Fruit fly (Drosophila melanogaster) whole organism, embryonic: ENCODE results near the gene CG42449.
A peak's percentile ranks its signal among the peaks of the same experiment; 100 is the strongest.

Experiments used
- ATbp ChIP-seq: fragments of 200-800 bp; sonication (Bioruptor generic); optimal IDR thresholded peaks from 2 replicates; lab custom pipeline; 2017; ENCODE audit warnings: missing biosample characterization, mild to moderate bottlenecking, missing genetic modification characterization, missing genetic modification reagents
- CG10267 ChIP-seq: fragments of 200-800 bp; sonication (Bioruptor generic); optimal IDR thresholded peaks from 2 replicates; lab custom pipeline; 2018; ENCODE audit warnings: missing biosample characterization, mild to moderate bottlenecking, missing genetic modification characterization, moderate library complexity
- CG10366 ChIP-seq: fragments of 200-800 bp; sonication (Bioruptor generic); IDR thresholded peaks from 2 replicates; pipeline ENCODE4 v1.3.6; 2022; ENCODE audit warnings: missing biosample characterization, missing genetic modification characterization
- CG13424 ChIP-seq: fragments of 200-800 bp; sonication (Bioruptor generic); optimal IDR thresholded peaks from 2 replicates; lab custom pipeline; 2019; ENCODE audit warnings: missing biosample characterization, mild to moderate bottlenecking, missing genetic modification characterization, moderate library complexity
- CG13894 ChIP-seq: fragments of 200-800 bp; sonication (Bioruptor generic); optimal IDR thresholded peaks from 3 replicates; lab custom pipeline; 2018; ENCODE audit warnings: missing biosample characterization, mild to moderate bottlenecking, missing genetic modification characterization, moderate library complexity
- CG15479 ChIP-seq: fragments of 200-800 bp; sonication (Bioruptor generic); optimal IDR thresholded peaks from 3 replicates; lab custom pipeline; 2019; ENCODE audit warnings: missing biosample characterization, mild to moderate bottlenecking, missing genetic modification characterization, moderate library complexity
- CG17359 ChIP-seq: fragments of 200-800 bp; sonication (Bioruptor generic); optimal IDR thresholded peaks from 3 replicates; lab custom pipeline; 2018; ENCODE audit warnings: missing biosample characterization, mild to moderate bottlenecking, missing genetic modification characterization, moderate library complexity
- CG17568 ChIP-seq: fragments of 200-800 bp; sonication (Bioruptor generic); optimal IDR thresholded peaks from 2 replicates; lab custom pipeline; 2018; ENCODE audit warnings: missing biosample characterization, mild to moderate bottlenecking, missing genetic modification characterization, moderate library complexity
- CG17912 ChIP-seq: fragments of 200-800 bp; sonication (Bioruptor generic); optimal IDR thresholded peaks from 2 replicates; lab custom pipeline; 2018; ENCODE audit warnings: missing biosample characterization, mild to moderate bottlenecking, missing genetic modification characterization
- CG1832 ChIP-seq: fragments of 200-800 bp; sonication (Bioruptor generic); optimal IDR thresholded peaks from 2 replicates; lab custom pipeline; 2017; ENCODE audit warnings: missing biosample characterization, mild to moderate bottlenecking, missing genetic modification characterization, inconsistent platforms
- CG2875 ChIP-seq: fragments of 200-800 bp; sonication (Bioruptor generic); optimal IDR thresholded peaks from 2 replicates; lab custom pipeline; 2017; ENCODE audit warnings: missing biosample characterization, mild to moderate bottlenecking, missing genetic modification characterization, missing genetic modification reagents
- CG32767 ChIP-seq: fragments of 200-800 bp; sonication (Bioruptor generic); IDR thresholded peaks from 2 replicates; pipeline ENCODE4 v1.3.6; 2022; ENCODE audit warnings: missing biosample characterization, missing genetic modification characterization
- CG6654 ChIP-seq: fragments of 200-800 bp; sonication (Bioruptor generic); optimal IDR thresholded peaks from 2 replicates; lab custom pipeline; 2017; ENCODE audit warnings: missing biosample characterization, mild to moderate bottlenecking, missing genetic modification characterization
- CG9437 ChIP-seq: fragments of 200-800 bp; sonication (Bioruptor generic); optimal IDR thresholded peaks from 2 replicates; lab custom pipeline; 2018; ENCODE audit warnings: missing biosample characterization, mild to moderate bottlenecking, missing genetic modification characterization
- CG9609 ChIP-seq: fragments of 200-800 bp; sonication (Bioruptor generic); optimal IDR thresholded peaks from 3 replicates; lab custom pipeline; 2016; ENCODE audit warnings: missing biosample characterization, missing genetic modification characterization
- CTCF ChIP-seq: fragments of 200-800 bp; sonication (Bioruptor generic); optimal IDR thresholded peaks from 2 replicates; lab custom pipeline; 2017; ENCODE audit warnings: missing biosample characterization, mild to moderate bottlenecking, missing genetic modification characterization, moderate library complexity
- D19A ChIP-seq: fragments of 200-800 bp; optimal IDR thresholded peaks from 3 replicates; lab custom pipeline; 2019; ENCODE audit warnings: missing biosample characterization, mild to moderate bottlenecking, missing genetic modification characterization, moderate library complexity
- Dll ChIP-seq: fragments of 200-800 bp; sonication (Bioruptor generic); IDR thresholded peaks from 4 replicates; pipeline ENCODE4 v1.3.6; 2022; ENCODE audit warnings: missing biosample characterization, missing genetic modification characterization; ENCODE audit not compliant: partially characterized antibody
- Ets97D ChIP-seq: fragments of 200-800 bp; sonication (Bioruptor generic); optimal IDR thresholded peaks from 3 replicates; lab custom pipeline; 2016; ENCODE audit warnings: missing biosample characterization, missing genetic modification characterization
- Gsc ChIP-seq: fragments of 200-800 bp; sonication (Bioruptor generic); IDR thresholded peaks from 2 replicates; pipeline ENCODE4 v1.3.6; 2022; ENCODE audit warnings: missing biosample characterization, missing genetic modification characterization
- Hr39 ChIP-seq: fragments of >200 bp; optimal IDR thresholded peaks from 2 replicates; lab custom pipeline; 2017
- Hr51 ChIP-seq, 2 experiments: fragments of 200-800 bp; sonication (Bioruptor generic); optimal IDR thresholded peaks; 2 replicates in 1 of 2; 3 replicates in 1 of 2; lab custom pipeline; 2016 to 2018; ENCODE audit warnings: missing biosample characterization in 2 of 2, missing genetic modification characterization in 2 of 2, mild to moderate bottlenecking in 1 of 2, moderate library complexity in 1 of 2
- Med ChIP-seq: fragments of 200-800 bp; sonication (Bioruptor generic); peaks from one replicate; lab custom pipeline; 2016; ENCODE audit warnings: missing biosample characterization, missing genetic modification characterization, mild to moderate bottlenecking, inconsistent platforms, moderate library complexity
- Oli ChIP-seq: fragments of 200-800 bp; sonication (Bioruptor generic); optimal IDR thresholded peaks from 2 replicates; lab custom pipeline; 2018; ENCODE audit warnings: missing biosample characterization, mild to moderate bottlenecking, missing genetic modification characterization, moderate library complexity
- Ptx1 ChIP-seq: fragments of 200-800 bp; sonication (Bioruptor generic); IDR thresholded peaks from 2 replicates; pipeline ENCODE4 v1.3.6; 2022; ENCODE audit warnings: missing biosample characterization, missing genetic modification characterization
- Stat92E ChIP-seq, 3 experiments: fragments of >200 bp in 2 of 3; fragments of 200-800 bp in 1 of 3; sonication (Bioruptor generic) in 1 of 3; optimal IDR thresholded peaks; 2 replicates each; lab custom pipeline; 2017 to 2019; ENCODE audit warnings: missing biosample characterization in 3 of 3, missing genetic modification characterization in 3 of 3, mild to moderate bottlenecking in 1 of 3, moderate library complexity in 1 of 3
- Trl ChIP-seq, 3 experiments: fragments of >200 bp in 2 of 3; fragments of 200-800 bp in 1 of 3; sonication (Bioruptor generic) in 1 of 3; optimal IDR thresholded peaks; 2 replicates in 1 of 3; 3 replicates in 2 of 3; lab custom pipeline; 2016 to 2017; ENCODE audit warnings: missing biosample characterization in 1 of 3, missing genetic modification characterization in 1 of 3
- abd-A ChIP-seq: fragments of 200-800 bp; sonication (Bioruptor generic); optimal IDR thresholded peaks from 3 replicates; lab custom pipeline; 2019; ENCODE audit warnings: missing biosample characterization, mild to moderate bottlenecking, missing genetic modification characterization, moderate library complexity
- chn ChIP-seq: fragments of 200-800 bp; sonication (Bioruptor generic); optimal IDR thresholded peaks from 2 replicates; lab custom pipeline; 2016; ENCODE audit warnings: missing biosample characterization, missing genetic modification characterization
- crol ChIP-seq: fragments of 200-800 bp; sonication (Bioruptor generic); IDR thresholded peaks from 2 replicates; pipeline ENCODE4 v1.3.6; 2022; ENCODE audit warnings: missing biosample characterization, missing genetic modification characterization
- ewg ChIP-seq: fragments of 200-800 bp; sonication (Bioruptor generic); optimal IDR thresholded peaks from 3 replicates; lab custom pipeline; 2017; ENCODE audit warnings: mild to moderate bottlenecking, missing biosample characterization, missing genetic modification reagents, missing genetic modification characterization
- kay ChIP-seq: fragments of 200-800 bp; sonication (Bioruptor generic); optimal IDR thresholded peaks from 2 replicates; lab custom pipeline; 2016; ENCODE audit warnings: missing biosample characterization, missing genetic modification characterization
- kni ChIP-seq: fragments of 200-800 bp; sonication (Bioruptor generic); optimal IDR thresholded peaks from 3 replicates; lab custom pipeline; 2017; ENCODE audit warnings: mild to moderate bottlenecking, missing biosample characterization, missing genetic modification reagents, missing genetic modification characterization
- nau ChIP-seq: fragments of 200-800 bp; sonication (Bioruptor generic); optimal IDR thresholded peaks from 3 replicates; lab custom pipeline; 2017; ENCODE audit warnings: missing biosample characterization, mild to moderate bottlenecking, missing genetic modification characterization, missing genetic modification reagents
- nerfin-1 ChIP-seq: fragments of 200-800 bp; sonication (Bioruptor generic); optimal IDR thresholded peaks from 3 replicates; lab custom pipeline; 2019; ENCODE audit warnings: missing biosample characterization, mild to moderate bottlenecking, missing genetic modification characterization, moderate library complexity
- nmo ChIP-seq: fragments of 200-800 bp; sonication (Bioruptor generic); optimal IDR thresholded peaks from 2 replicates; lab custom pipeline; 2018; ENCODE audit warnings: missing biosample characterization, mild to moderate bottlenecking, missing genetic modification characterization, moderate library complexity
- pfk ChIP-seq: fragments of 200-800 bp; sonication (Bioruptor generic); optimal IDR thresholded peaks from 2 replicates; lab custom pipeline; 2018; ENCODE audit warnings: missing biosample characterization, mild to moderate bottlenecking, missing genetic modification characterization, moderate library complexity
- phol ChIP-seq: fragments of 200-800 bp; sonication (Bioruptor generic); optimal IDR thresholded peaks from 3 replicates; lab custom pipeline; 2018; ENCODE audit warnings: missing biosample characterization, mild to moderate bottlenecking, missing genetic modification characterization, moderate library complexity
- sc ChIP-seq, 3 experiments: fragments of >200 bp in 2 of 3; fragments of 200-800 bp in 1 of 3; sonication (Bioruptor generic) in 1 of 3; optimal IDR thresholded peaks; 2 replicates in 2 of 3; 3 replicates in 1 of 3; lab custom pipeline; 2017; ENCODE audit warnings: mild to moderate bottlenecking in 1 of 3, missing biosample characterization in 1 of 3, missing genetic modification characterization in 1 of 3, missing genetic modification reagents in 1 of 3
- sd ChIP-seq: fragments of 200-800 bp; sonication (Bioruptor generic); optimal IDR thresholded peaks from 3 replicates; lab custom pipeline; 2018; ENCODE audit warnings: missing biosample characterization, mild to moderate bottlenecking, missing genetic modification characterization, moderate library complexity
- sens ChIP-seq: fragments of 200-800 bp; sonication (Bioruptor generic); peaks from one replicate; lab custom pipeline; 2016; ENCODE audit warnings: missing biosample characterization, missing genetic modification characterization
- shn ChIP-seq: fragments of 200-800 bp; sonication (Bioruptor generic); optimal IDR thresholded peaks from 3 replicates; lab custom pipeline; 2016; ENCODE audit warnings: missing biosample characterization, missing genetic modification characterization

Gene CG42449

DNA sequence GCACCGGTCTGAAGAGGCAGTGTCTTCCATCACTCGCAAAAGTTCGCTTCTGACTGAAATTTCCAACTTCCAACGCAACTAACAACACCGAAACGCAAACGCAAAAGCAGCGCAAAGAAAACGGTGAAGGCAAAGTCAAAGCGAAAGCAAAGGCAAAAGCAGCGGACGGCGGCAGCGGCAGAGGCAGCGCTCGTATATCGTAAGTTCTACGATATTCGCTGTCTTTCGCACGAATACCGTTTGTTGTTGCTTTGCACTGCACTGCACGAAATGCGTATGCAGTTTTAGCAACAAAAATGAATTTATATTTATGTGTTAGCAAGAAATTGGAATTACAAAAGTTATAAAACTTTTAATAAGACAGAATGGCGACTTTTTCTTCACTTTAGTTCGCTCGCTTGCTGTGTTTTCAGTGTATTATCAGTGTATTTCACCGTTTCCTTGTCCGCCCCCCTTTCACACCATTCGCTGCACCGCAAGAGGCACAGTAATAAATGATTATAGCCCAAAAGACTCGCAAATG, 34.5 kb upstream of the CG42449 start, which contains the start of gene OtopLa (continued):
- TF ChIP-seq Ets97D (GFP tag; lab: Kevin White, UChicago) = peak; percentile 56
- TF ChIP-seq Trl (optimal IDR thresholded peaks at IDR 0.05; lab: Kevin White, UChicago) = no peak
- TF ChIP-seq Trl (GFP tag; optimal IDR thresholded peaks at IDR 0.05; lab: Kevin White, UChicago) = peak; percentile 88
- peak; percentile 74 for TF ChIP-seq D19A (tag; lab: Kevin White, UChicago)
- peak; percentile 88 for TF ChIP-seq Ptx1 (GFP tag; lab: Robert Waterston, UW)
- TF ChIP-seq chn = peak; percentile 70
- peak; percentile 70 for TF ChIP-seq CG6654 (GFP tag; lab: Kevin White, UChicago)
- TF ChIP-seq CG2875 = peak; percentile 84
- TF ChIP-seq kay (GFP tag; lab: Kevin White, UChicago) = peak; percentile 74
- TF ChIP-seq nau (GFP tag; lab: Kevin White, UChicago) = no peak
- TF ChIP-seq phol = peak; percentile 87
- TF ChIP-seq ATbp (GFP tag; lab: Kevin White, UChicago) = peak; percentile 86
- peak; percentile 73 for TF ChIP-seq CG9437 (GFP tag; lab: Kevin White, UChicago)
- no peak for TF ChIP-seq sc (optimal IDR thresholded peaks at IDR 0.05; lab: Kevin White, UChicago)
- TF ChIP-seq sc (GFP tag; optimal IDR thresholded peaks at IDR 0.05; lab: Kevin White, UChicago) = peak; percentile 60
- peak; percentile 87 for TF ChIP-seq CG10366

DNA sequence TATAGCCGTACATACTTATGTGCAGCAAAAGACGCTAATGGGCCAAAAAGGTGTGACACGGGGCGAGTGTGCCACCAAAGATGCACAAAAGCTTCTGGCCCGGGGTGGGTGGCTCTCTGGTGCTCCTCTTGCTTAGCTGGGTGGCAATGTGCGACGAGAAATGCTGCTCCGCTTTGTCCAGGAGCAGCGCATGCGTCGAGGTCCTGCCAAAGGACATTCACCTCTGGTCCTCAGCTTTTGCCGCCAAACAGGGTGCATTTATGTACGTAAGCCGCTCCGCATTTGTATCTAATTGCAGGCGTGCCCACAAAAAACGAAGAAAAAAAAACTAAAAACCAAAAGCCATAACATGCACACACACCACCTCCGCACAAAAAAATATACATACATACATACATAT, 33.7 kb upstream of the CG42449 start:
- TF ChIP-seq shn (GFP tag; lab: Kevin White, UChicago) (no peak), CG32767 (GFP tag; lab: Robert Waterston, UW) (0 out of 2 replicates have a peak, but pooled peaks have one; percentile 8), ewg (GFP tag; lab: Kevin White, UChicago) (peak; percentile 60)

DNA sequence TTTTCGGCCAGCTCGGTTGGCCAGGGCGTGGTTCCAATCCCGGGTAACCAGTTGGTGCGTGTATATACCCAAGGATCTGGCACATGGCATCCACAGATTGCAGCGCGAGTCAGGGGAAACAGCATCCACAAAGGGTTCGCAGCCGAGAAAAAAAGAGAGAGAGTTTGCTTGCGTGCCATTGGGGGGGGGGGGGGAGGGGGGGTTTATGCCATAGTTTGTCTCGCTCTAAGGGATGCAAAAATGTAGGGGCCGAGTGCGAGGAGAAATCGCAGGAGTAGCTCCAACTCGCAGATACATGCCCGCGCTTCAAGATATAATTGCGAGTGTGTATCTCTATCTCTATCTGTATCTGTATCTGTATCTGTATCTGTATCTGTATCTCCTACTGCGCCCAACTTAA, 33.0 kb upstream of the CG42449 start:
- TF ChIP-seq crol (GFP tag; lab: Robert Waterston, UW) = peak; percentile 66; the same call in 1 of the 2 replicates
- TF ChIP-seq abd-A = peak; percentile 10
- TF ChIP-seq Med (GFP tag; lab: Kevin White, UChicago) = peak; percentile 34
- no peak for TF ChIP-seq CG17359
- TF ChIP-seq Trl (optimal IDR thresholded peaks at IDR 0.05; lab: Kevin White, UChicago) = peak in 1 of 2 experiments; percentile 4
- no peak for TF ChIP-seq Trl (GFP tag; optimal IDR thresholded peaks at IDR 0.05; lab: Kevin White, UChicago)
- no peak for TF ChIP-seq pfk
- TF ChIP-seq CG1832 (GFP tag; lab: Kevin White, UChicago) = peak; percentile 39
- TF ChIP-seq CG13894 (tag; lab: Kevin White, UChicago) = peak; percentile 24
- TF ChIP-seq Hr39 (lab: Kevin White, UChicago) = peak; percentile 74
- no peak for TF ChIP-seq CG10267 (tag; lab: Kevin White, UChicago)
- TF ChIP-seq, all 482 proteins: peak for 7

DNA sequence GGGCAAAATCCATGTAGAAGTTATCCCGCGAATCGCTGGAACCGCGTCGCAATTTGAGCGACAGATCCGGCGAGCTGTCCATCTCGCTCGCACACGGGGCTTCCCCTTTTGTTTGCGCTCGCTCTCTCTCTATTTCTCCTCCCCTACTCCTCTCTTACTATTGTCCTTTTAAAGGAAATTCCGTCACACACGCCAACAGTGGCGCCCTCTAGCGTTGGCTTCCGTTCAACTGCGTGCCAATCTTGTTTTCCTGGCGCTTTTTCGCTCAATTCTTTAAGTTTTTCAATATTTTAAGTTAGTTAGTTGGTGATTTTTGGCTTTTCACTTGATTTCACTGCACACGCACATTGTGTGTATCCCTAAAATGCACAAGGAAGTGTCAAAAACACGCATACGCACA, 21.1 kb upstream of the CG42449 start:
- TF ChIP-seq Oli (tag; lab: Kevin White, UChicago) = no peak
- TF ChIP-seq nmo (GFP tag; lab: Kevin White, UChicago) = peak; percentile 27
- TF ChIP-seq sens (GFP tag; lab: Kevin White, UChicago) = peak; percentile 24
- no peak for TF ChIP-seq Gsc (GFP tag; lab: Robert Waterston, UW)
- TF ChIP-seq Stat92E (GFP tag; optimal IDR thresholded peaks at IDR 0.05; lab: Kevin White, UChicago) = no peak
- no peak for TF ChIP-seq Dll (GFP tag; lab: Robert Waterston, UW)
- TF ChIP-seq Hr51 (GFP tag; optimal IDR thresholded peaks at IDR 0.05; lab: Kevin White, UChicago) = peak in 1 of 2 experiments; percentile 50
- no peak for TF ChIP-seq CG17568
- TF ChIP-seq nerfin-1 (tag; lab: Kevin White, UChicago) = peak; percentile 99
- peak; percentile 51 for TF ChIP-seq ewg (GFP tag; lab: Kevin White, UChicago)
- no peak for TF ChIP-seq CG9609 (GFP tag; lab: Kevin White, UChicago)
- no peak for TF ChIP-seq kni (GFP tag; lab: Kevin White, UChicago)
- no peak for TF ChIP-seq CG17912 (GFP tag; lab: Kevin White, UChicago)
- TF ChIP-seq CG13424 (tag; lab: Kevin White, UChicago) = no peak
- peak; percentile 34 for TF ChIP-seq CG1832 (GFP tag; lab: Kevin White, UChicago)
- 0 out of 2 replicates have a peak, but pooled peaks have one; percentile 34 for TF ChIP-seq CG32767 (GFP tag; lab: Robert Waterston, UW)
- TF ChIP-seq CG15479 (GFP tag; lab: Kevin White, UChicago) = no peak
- TF ChIP-seq sd (tag; lab: Kevin White, UChicago) = peak; percentile 72
- TF ChIP-seq CTCF (GFP tag; lab: Kevin White, UChicago) = peak; percentile 87
- TF ChIP-seq Trl (optimal IDR thresholded peaks at IDR 0.05; lab: Kevin White, UChicago) = peak; percentile 5 to 31
- TF ChIP-seq Trl (GFP tag; optimal IDR thresholded peaks at IDR 0.05; lab: Kevin White, UChicago) = no peak
- TF ChIP-seq, all 482 proteins: peak for 10
